Worm (Caenorhabditis elegans): Measurements from ENCODE around the gene tbc-6.

DNA sequence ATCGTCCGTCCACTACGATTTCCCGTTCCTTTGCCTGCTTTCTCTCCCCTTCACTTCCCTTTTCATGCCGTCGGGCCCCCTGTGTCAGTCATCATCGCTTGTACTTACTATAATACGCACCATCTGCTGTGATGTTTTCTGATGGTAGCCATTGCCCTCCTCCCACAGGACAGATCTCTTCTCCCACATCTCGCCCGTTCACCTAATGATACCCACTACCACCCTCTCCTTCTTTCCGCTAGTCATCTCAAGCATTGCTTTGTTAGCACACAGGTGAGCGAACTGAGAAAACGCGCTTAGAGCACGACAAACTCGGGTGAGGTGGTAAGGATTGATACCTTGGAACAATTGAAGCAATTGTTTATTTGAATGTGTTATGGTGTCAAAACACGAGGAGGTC, 17.0 kb upstream of the tbc-6 start:
- no peak for TF ChIP-seq flt-1 (GFP tag; IDR thresholded peaks at IDR 0.05)
- TF ChIP-seq T22C8.4 (GFP tag; IDR thresholded peaks at IDR 0.05) = no peak
- TF ChIP-seq tab-1 (GFP tag; IDR thresholded peaks at IDR 0.05) = peak; percentile 66; the same call in 1 of the 2 replicates
- no peak for TF ChIP-seq med-1 (GFP tag; optimal IDR thresholded peaks at IDR 0.05; ENCODE audit: insufficient read depth)
- no peak for TF ChIP-seq ztf-29 (GFP tag; IDR thresholded peaks at IDR 0.05)
- no peak for TF ChIP-seq klf-2 (GFP tag; conservative IDR thresholded peaks at IDR 0.05)
- TF ChIP-seq ref-1 (GFP tag; conservative IDR thresholded peaks at IDR 0.05) = no peak
- no peak for TF ChIP-seq cog-1 (tag; optimal IDR thresholded peaks at IDR 0.05)

Measured in whole organism, midembryonic.